Fruit fly (Drosophila melanogaster): ENCODE data around the gene CG7560.

The CG7560 gene

dm6 chr3L:11415382-11415781 lies 9.6 kb upstream of the CG7560 start (continued):
- TF ChIP-seq Hr51 (GFP tag; optimal IDR thresholded peaks at IDR 0.05): peak; percentile 32 to 51
- peak; percentile 17 for TF ChIP-seq CG10431 (GFP tag; optimal IDR thresholded peaks at IDR 0.05)
- peak; percentile 31; the same call in 1 of the 2 replicates for TF ChIP-seq CG31224 (GFP tag; IDR thresholded peaks at IDR 0.05)
- TF ChIP-seq Deaf1 (tag; optimal IDR thresholded peaks at IDR 0.05): peak; percentile 30
- TF ChIP-seq Optix (GFP tag; IDR thresholded peaks at IDR 0.05): peak; percentile 51; the same call in 1 of the 3 replicates
- TF ChIP-seq chinmo (GFP tag; IDR thresholded peaks at IDR 0.05; ENCODE audit: partially characterized antibody): no peak
- no peak for TF ChIP-seq ato (GFP tag; IDR thresholded peaks at IDR 0.05; ENCODE audit: partially characterized antibody)
- peak; percentile 80 for TF ChIP-seq CG6689 (GFP tag; IDR thresholded peaks at IDR 0.05)
- TF ChIP-seq Dek (tag; optimal IDR thresholded peaks at IDR 0.05): no peak
- TF ChIP-seq al (GFP tag; IDR thresholded peaks at IDR 0.05): no peak
- TF ChIP-seq Scr (GFP tag; IDR thresholded peaks at IDR 0.05; ENCODE audit: partially characterized antibody): no peak
- no peak for TF ChIP-seq CG13894 (tag; optimal IDR thresholded peaks at IDR 0.05)
- TF ChIP-seq zf30C (GFP tag; optimal IDR thresholded peaks at IDR 0.05): peak; percentile 79
- peak; percentile 72 for TF ChIP-seq Asciz (GFP tag; optimal IDR thresholded peaks at IDR 0.05)
- TF ChIP-seq corto (GFP tag; optimal IDR thresholded peaks at IDR 0.05): peak; percentile 14
- peak; percentile 7 for TF ChIP-seq CG6654 (GFP tag; optimal IDR thresholded peaks at IDR 0.05)
- TF ChIP-seq dpn (GFP tag; optimal IDR thresholded peaks at IDR 0.05): peak; percentile 40 to 66
- peak; percentile 90 for TF ChIP-seq CG2712 (tag; optimal IDR thresholded peaks at IDR 0.05)
- no peak for TF ChIP-seq inv (GFP tag; IDR thresholded peaks at IDR 0.05; ENCODE audit: partially characterized antibody)
- no peak for TF ChIP-seq repo (GFP tag; optimal IDR thresholded peaks at IDR 0.05)
- no peak for TF ChIP-seq CG9609 (GFP tag; optimal IDR thresholded peaks at IDR 0.05)
- peak; percentile 57 for TF ChIP-seq CG4730 (GFP tag; IDR thresholded peaks at IDR 0.05)
- peak; percentile 35 for TF ChIP-seq Jarid2 (GFP tag; optimal IDR thresholded peaks at IDR 0.05)
- peak; percentile 67 for TF ChIP-seq CG3407 (GFP tag; optimal IDR thresholded peaks at IDR 0.05)
- no peak for TF ChIP-seq gro (GFP tag; optimal IDR thresholded peaks at IDR 0.05)
- no peak for TF ChIP-seq Hr39 (optimal IDR thresholded peaks at IDR 0.05)

DNA sequence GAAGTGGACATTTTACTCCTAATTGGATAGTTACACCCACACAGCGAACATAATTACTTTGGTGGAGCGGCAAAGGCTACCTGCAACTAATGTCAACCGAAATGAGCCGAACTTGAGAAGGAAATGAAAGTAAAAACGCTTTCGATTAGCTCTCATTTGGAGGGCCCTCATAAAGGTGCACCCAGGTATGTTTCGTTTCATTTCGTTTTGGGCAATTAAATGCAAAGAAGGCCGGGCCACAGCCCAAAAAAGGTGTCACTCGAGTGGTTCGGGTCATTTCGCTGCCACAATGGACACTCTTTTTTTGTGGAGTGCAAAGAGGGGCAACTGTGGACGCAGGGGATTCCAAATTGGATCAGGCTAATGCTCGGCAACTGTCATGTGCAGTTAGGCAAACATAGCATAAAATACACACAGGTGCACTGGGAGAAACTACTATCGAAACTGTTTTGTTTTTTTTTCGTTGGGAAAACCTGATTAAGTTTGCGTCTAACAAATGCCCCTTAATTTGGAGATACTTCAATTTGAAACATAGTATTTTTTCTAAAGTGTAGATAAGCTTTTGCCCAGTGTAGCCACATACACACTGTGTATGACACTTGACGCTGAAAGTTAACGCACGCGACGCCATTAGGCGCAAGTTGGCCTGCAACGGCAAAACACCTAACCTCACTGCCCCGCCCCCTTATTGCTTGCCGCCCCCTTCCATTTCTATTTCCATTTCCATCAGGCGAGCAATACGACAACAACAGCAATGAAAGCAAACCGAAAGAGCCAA lies 8.3 kb upstream of the CG7560 start:
- peak; percentile 20 for TF ChIP-seq grau (tag; optimal IDR thresholded peaks at IDR 0.05)
- peak; percentile 78 for TF ChIP-seq CG12391 (tag; optimal IDR thresholded peaks at IDR 0.05)
- no peak for TF ChIP-seq pan (optimal IDR thresholded peaks at IDR 0.05)
- peak in 1 of 2 experiments; percentile 92 for TF ChIP-seq pan (GFP tag; optimal IDR thresholded peaks at IDR 0.05 in 1 of 2, IDR thresholded peaks at IDR 0.05 in 1 of 2)
- peak; percentile 85 for TF ChIP-seq CG9609 (GFP tag; optimal IDR thresholded peaks at IDR 0.05)
- no peak for TF ChIP-seq gro (GFP tag; optimal IDR thresholded peaks at IDR 0.05)
- peak; percentile 81 for TF ChIP-seq CG10209 (GFP tag; optimal IDR thresholded peaks at IDR 0.05)
- peak; percentile 81; the same call in 1 of the 2 replicates for TF ChIP-seq dan (GFP tag; IDR thresholded peaks at IDR 0.05)
- peak; percentile 72 for TF ChIP-seq CG10565 (GFP tag; optimal IDR thresholded peaks at IDR 0.05)
- TF ChIP-seq lab (GFP tag; optimal IDR thresholded peaks at IDR 0.05): peak; percentile 71
- peak; percentile 94 for TF ChIP-seq lmd (GFP tag; IDR thresholded peaks at IDR 0.05)
- TF ChIP-seq CG30431 (GFP tag; optimal IDR thresholded peaks at IDR 0.05): peak; percentile 81
- TF ChIP-seq CG3838 (GFP tag; optimal IDR thresholded peaks at IDR 0.05): no peak
- TF ChIP-seq dysf (GFP tag; IDR thresholded peaks at IDR 0.05): peak; percentile 92
- TF ChIP-seq zen2 (GFP tag; IDR thresholded peaks at IDR 0.05; ENCODE audit: partially characterized antibody): no peak
- peak; percentile 86 for TF ChIP-seq slp2 (GFP tag; optimal IDR thresholded peaks at IDR 0.05)
- no peak for TF ChIP-seq CG7987 (GFP tag; optimal IDR thresholded peaks at IDR 0.05)
- TF ChIP-seq D (optimal IDR thresholded peaks at IDR 0.05): no peak
- peak; percentile 81 for TF ChIP-seq D (GFP tag; optimal IDR thresholded peaks at IDR 0.05)
- TF ChIP-seq CG17912 (GFP tag; optimal IDR thresholded peaks at IDR 0.05): no peak
- TF ChIP-seq B-H1 (GFP tag; IDR thresholded peaks at IDR 0.05): peak; percentile 86
- TF ChIP-seq HLH54F (GFP tag; optimal IDR thresholded peaks at IDR 0.05): peak; percentile 33
- peak; percentile 63 for TF ChIP-seq ac (GFP tag; optimal IDR thresholded peaks at IDR 0.05)
- peak; percentile 86 for TF ChIP-seq CG33213 (GFP tag; optimal IDR thresholded peaks at IDR 0.05)
- peak; percentile 95 for TF ChIP-seq sens-2 (GFP tag; IDR thresholded peaks at IDR 0.05)
- no peak for TF ChIP-seq Nf-YC (tag; optimal IDR thresholded peaks at IDR 0.05)
